Worm (Caenorhabditis elegans): ENCODE measurements around the gene K08E4.2.

The K08E4.2 gene

ce11 chrIV:12086498-12086897, 30.0 kb upstream of the K08E4.2 start (continued):
- peak; percentile 71; the same call in 1 of the 2 replicates for TF ChIP-seq aptf-2 (GFP tag; conservative IDR thresholded peaks at IDR 0.05)

- TF ChIP-seq B0019.2 (GFP tag; conservative IDR thresholded peaks at IDR 0.05), result no peak
- no peak for TF ChIP-seq let-526 (GFP tag; IDR thresholded peaks at IDR 0.05)
- TF ChIP-seq pbrm-1 (GFP tag; IDR thresholded peaks at IDR 0.05), result no peak
- no peak for TF ChIP-seq ztf-26 (tag; optimal IDR thresholded peaks at IDR 0.05)
Observed at ce11 chrIV:12085120-12085519, 28.7 kb upstream of the K08E4.2 start, which contains the start of gene rbm-34. Gene rbm-34, plus strand, starts transcription at chrIV:12085420.

- peak; percentile 65 for TF ChIP-seq hrde-1 (tag; optimal IDR thresholded peaks at IDR 0.05; ENCODE audit: borderline replicate concordance)
- no peak for TF ChIP-seq die-1 (tag; optimal IDR thresholded peaks at IDR 0.05)
- TF ChIP-seq dox-1 (GFP tag; IDR thresholded peaks at IDR 0.05), result peak; percentile 20; the same call in 1 of the 2 replicates
Observed at ce11 chrIV:12084587-12084986, 28.1 kb upstream of the K08E4.2 start.

- TF ChIP-seq F57A8.1 (GFP tag; optimal IDR thresholded peaks at IDR 0.05) (no peak), ztf-28 (GFP tag; IDR thresholded peaks at IDR 0.05) (no peak), him-1 (tag; optimal IDR thresholded peaks at IDR 0.05) (no peak), ztf-22 (GFP tag; optimal IDR thresholded peaks at IDR 0.05) (no peak), somi-1 (GFP tag; optimal IDR thresholded peaks at IDR 0.05) (no peak), Y53G8AR.9 (GFP tag; conservative IDR thresholded peaks at IDR 0.05) (0 out of 2 replicates have a peak, but pooled peaks have one; percentile 27)
Observed at ce11 chrIV:12084178-12084577, 27.7 kb upstream of the K08E4.2 start, which contains the start of gene repo-1. Gene repo-1, plus strand, starts transcription at chrIV:12084478.

- TF ChIP-seq zim-3 (tag; optimal IDR thresholded peaks at IDR 0.05), result no peak
- no peak for TF ChIP-seq cebp-2 (GFP tag; IDR thresholded peaks at IDR 0.05)
- no peak for TF ChIP-seq lin-40 (tag; optimal IDR thresholded peaks at IDR 0.05)
- no peak for TF ChIP-seq atf-7 (tag; optimal IDR thresholded peaks at IDR 0.05)
- no peak for TF ChIP-seq B0261.1 (tag; optimal IDR thresholded peaks at IDR 0.05)
- no peak for TF ChIP-seq die-1 (tag; optimal IDR thresholded peaks at IDR 0.05)
- no peak for TF ChIP-seq mes-4 (tag; optimal IDR thresholded peaks at IDR 0.05)
- no peak for TF ChIP-seq hrde-1 (tag; optimal IDR thresholded peaks at IDR 0.05; ENCODE audit: borderline replicate concordance)
- TF ChIP-seq K12H6.12 (tag; optimal IDR thresholded peaks at IDR 0.05), result no peak
- TF ChIP-seq mel-28 (tag; optimal IDR thresholded peaks at IDR 0.05; ENCODE audit: borderline replicate concordance), result no peak
- TF ChIP-seq aptf-2 (GFP tag; conservative IDR thresholded peaks at IDR 0.05), result no peak
- no peak for TF ChIP-seq let-526 (GFP tag; IDR thresholded peaks at IDR 0.05)
- TF ChIP-seq bed-1 (GFP tag; IDR thresholded peaks at IDR 0.05), result no peak
- TF ChIP-seq tlf-1 (GFP tag; optimal IDR thresholded peaks at IDR 0.05), result no peak
- TF ChIP-seq ekl-4 (GFP tag; IDR thresholded peaks at IDR 0.05), result no peak
- no peak for TF ChIP-seq attf-3 (GFP tag; conservative IDR thresholded peaks at IDR 0.05)
- no peak for TF ChIP-seq F33H1.4 (GFP tag; IDR thresholded peaks at IDR 0.05)
- no peak for TF ChIP-seq snpc-4 (GFP tag; optimal IDR thresholded peaks at IDR 0.05)
- no peak for TF ChIP-seq snpc-4 (tag; optimal IDR thresholded peaks at IDR 0.05)
- TF ChIP-seq F52B5.7 (tag; optimal IDR thresholded peaks at IDR 0.05), result no peak
- no peak for TF ChIP-seq ama-1 (optimal IDR thresholded peaks at IDR 0.05)
- TF ChIP-seq ama-1 (GFP tag; optimal IDR thresholded peaks at IDR 0.05), result no peak
Observed at ce11 chrIV:12080807-12081206, 24.4 kb upstream of the K08E4.2 start.
